Fruit fly (Drosophila melanogaster) S2 (cell line): ENCODE measurements around the gene CG4849.
A peak's percentile ranks its signal among the peaks of the same experiment; 100 is the strongest.
"Not testable (repeated sequence)": the region's sequence is repeated elsewhere in the genome, so short reads cannot be mapped to it uniquely, and the experiment has no call there.

Experiments
- CG8478 ChIP-seq: fragments of >200 bp; optimal IDR thresholded peaks from 2 replicates; lab custom pipeline; 2018
- CTCF ChIP-seq, 2 experiments: fragments of >200 bp; optimal IDR thresholded peaks; 2 replicates each; lab custom pipeline; 2018

Gene CG4849

DNA sequence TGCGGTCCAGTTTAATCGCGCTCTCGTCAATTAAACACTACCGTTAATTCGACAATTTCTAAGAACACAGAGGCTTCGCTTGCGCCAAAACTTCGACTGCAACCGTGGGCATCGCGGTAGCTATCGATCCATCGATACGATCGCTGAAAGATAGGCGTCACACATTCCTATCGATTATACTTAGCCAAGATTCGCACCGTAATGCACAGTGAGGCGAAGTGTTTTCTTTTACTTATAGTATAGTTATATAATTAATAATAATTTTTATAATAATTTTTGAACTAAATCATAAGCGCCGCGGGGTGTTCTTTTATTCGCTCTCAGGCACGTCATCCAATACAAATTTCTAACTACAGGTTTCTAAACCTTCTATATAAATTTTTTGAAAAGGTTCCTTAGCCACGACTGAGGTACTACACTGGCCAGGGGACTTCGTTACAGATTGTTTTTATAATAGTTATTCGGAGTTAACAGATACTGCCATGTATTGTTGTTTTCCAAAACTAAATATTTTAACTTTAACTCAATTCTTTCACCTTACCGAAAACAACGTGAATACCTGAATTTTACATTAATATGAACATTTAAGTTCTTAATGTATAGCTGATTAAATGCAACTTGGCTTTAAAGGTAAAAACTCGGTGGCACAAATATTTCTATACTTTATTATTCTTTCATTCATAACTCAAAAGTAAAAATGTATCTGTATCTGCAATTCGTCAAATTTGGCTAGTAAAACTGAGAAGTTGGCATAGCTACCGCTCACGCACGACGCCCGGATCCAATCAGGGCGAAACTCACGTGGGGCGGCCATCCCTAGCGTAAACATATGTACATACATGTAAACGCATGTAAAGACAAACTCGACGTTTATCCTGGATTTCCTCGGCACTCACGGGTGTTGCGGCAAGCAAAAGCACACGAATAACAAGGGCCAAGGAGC, 25.2 kb upstream of the CG4849 start, which contains the start of the genes NSD and BOD1:
Gene NSD (minus strand): TSS at position 102 of the 943 bp plus-strand sequence.
Gene BOD1 (plus strand): TSS at position 494 of the 943 bp plus-strand sequence.
- no peak for TF ChIP-seq CTCF (optimal IDR thresholded peaks at IDR 0.05; lab: Kevin White, UChicago)
- TF ChIP-seq CG8478 (lab: Kevin White, UChicago): no peak

- TF ChIP-seq CG8478 (lab: Kevin White, UChicago) (no peak), CTCF (optimal IDR thresholded peaks at IDR 0.05; lab: Kevin White, UChicago) (no peak)
Measured at dm6 chr3R:27945398-27945797, 17.8 kb upstream of the CG4849 start.

dm6 chr3R:27946555-27947204, 16.5 kb upstream of the CG4849 start:
- no peak for TF ChIP-seq CTCF (optimal IDR thresholded peaks at IDR 0.05; lab: Kevin White, UChicago)
- no peak for TF ChIP-seq CG8478 (lab: Kevin White, UChicago)

DNA sequence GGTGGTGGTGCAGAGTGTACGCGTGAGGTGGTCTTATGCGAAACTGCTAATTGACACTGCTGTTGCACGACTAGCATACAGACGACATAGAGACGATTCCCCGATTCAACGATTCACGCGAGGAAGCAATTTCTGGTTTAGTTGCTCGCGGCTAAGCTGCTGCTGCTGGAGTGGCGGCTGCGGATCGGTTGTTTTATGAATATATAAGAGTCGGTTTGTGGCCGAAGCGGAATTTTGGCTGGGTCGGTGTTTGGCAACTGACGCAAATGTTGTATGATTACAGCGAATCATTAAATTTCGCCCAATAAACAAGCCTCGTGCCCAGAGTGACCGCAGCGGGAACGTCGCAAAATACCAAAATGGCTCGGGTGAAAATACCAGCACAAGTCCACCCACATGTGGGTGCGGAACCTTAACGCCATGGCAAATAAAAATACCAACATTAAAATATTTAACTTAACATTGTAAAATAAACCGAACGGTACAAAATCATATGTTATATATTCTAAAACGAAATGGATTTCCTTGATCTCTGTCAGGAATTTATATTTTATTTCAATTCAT, 15.5 kb upstream of the CG4849 start, which contains the start of gene mfrn:
Gene mfrn (minus strand): TSS at position 340 of the 564 bp plus-strand sequence.
- TF ChIP-seq CTCF (optimal IDR thresholded peaks at IDR 0.05; lab: Kevin White, UChicago) (peak in 1 of 2 experiments; percentile 18), CG8478 (lab: Kevin White, UChicago) (no peak)

dm6 chr3R:27948421-27948906, 14.8 kb upstream of the CG4849 start, which contains the start of gene Gp93:
TSS of gene Gp93 (plus strand) at chr3R:27948711.
- TF ChIP-seq CG8478 (lab: Kevin White, UChicago): no peak
- no peak for TF ChIP-seq CTCF (optimal IDR thresholded peaks at IDR 0.05; lab: Kevin White, UChicago)

DNA sequence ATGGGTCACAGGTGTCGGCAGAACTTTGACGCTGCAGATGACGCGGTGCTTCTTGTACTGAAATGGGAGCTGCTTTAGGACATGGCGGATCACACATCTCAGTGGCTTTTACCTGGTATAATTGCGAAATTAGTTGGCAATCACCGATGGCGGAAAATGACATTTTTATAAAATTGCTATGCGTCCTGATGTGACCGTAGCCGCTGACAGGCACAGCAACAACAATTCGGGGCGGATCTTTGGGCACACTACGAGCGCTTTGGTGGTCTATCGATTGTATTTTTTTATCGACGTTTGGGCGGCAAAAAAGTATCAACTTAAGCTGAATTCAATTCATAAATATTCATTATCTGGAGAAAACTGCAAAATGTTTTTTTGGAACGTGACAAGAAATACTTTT, 9.3 kb upstream of the CG4849 start, which contains the start of gene CG4951:
Gene CG4951 (minus strand): TSS at position 223 of the 400 bp plus-strand sequence.
- TF ChIP-seq CG8478 (lab: Kevin White, UChicago): no peak
- no peak for TF ChIP-seq CTCF (optimal IDR thresholded peaks at IDR 0.05; lab: Kevin White, UChicago)

- TF ChIP-seq CG8478 (lab: Kevin White, UChicago) (no peak), CTCF (optimal IDR thresholded peaks at IDR 0.05; lab: Kevin White, UChicago) (no peak)
Measured at dm6 chr3R:27954533-27954932, 8.7 kb upstream of the CG4849 start, which contains the start of gene Nep7. TSS of gene Nep7 (plus strand) at chr3R:27954917.

- TF ChIP-seq CTCF (optimal IDR thresholded peaks at IDR 0.05; lab: Kevin White, UChicago): no peak
- TF ChIP-seq CG8478 (lab: Kevin White, UChicago): no peak
Measured at dm6 chr3R:27957967-27958366, 5.2 kb upstream of the CG4849 start.

DNA sequence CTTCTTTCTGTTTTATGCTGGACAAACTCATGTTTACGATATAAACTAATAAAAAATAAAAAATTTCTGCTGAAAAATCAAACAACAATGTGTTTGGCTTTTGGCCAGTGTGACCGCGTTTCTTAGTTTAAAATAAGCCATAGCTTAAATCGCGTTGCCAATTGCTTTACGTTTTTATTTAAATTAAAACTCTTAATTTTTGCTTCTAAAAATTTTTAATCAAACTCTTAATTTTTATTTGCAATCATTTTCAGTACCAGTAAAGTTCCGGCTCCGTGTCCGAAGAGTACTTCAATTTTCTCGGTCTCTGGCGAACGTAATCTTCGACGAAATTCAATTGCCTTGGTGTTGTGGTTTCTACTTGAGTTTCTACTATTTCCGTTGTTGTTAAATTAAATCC, 4.1 kb upstream of the CG4849 start, which contains the start of the genes CG42487 and CG4884:
Gene CG42487 (minus strand): TSS at position 101 of the 400 bp plus-strand sequence.
Gene CG4884 (minus strand): TSS at position 101 of the 400 bp plus-strand sequence.
- TF ChIP-seq CG8478 (lab: Kevin White, UChicago); CTCF (optimal IDR thresholded peaks at IDR 0.05; lab: Kevin White, UChicago): not testable (repeated sequence)

- TF ChIP-seq CG8478 (lab: Kevin White, UChicago); CTCF (optimal IDR thresholded peaks at IDR 0.05; lab: Kevin White, UChicago): not testable (repeated sequence)
Measured at dm6 chr3R:27960473-27960872, 2.7 kb upstream of the CG4849 start, which contains the start of gene CG31253. TSS of gene CG31253 (minus strand) at chr3R:27960573.

DNA sequence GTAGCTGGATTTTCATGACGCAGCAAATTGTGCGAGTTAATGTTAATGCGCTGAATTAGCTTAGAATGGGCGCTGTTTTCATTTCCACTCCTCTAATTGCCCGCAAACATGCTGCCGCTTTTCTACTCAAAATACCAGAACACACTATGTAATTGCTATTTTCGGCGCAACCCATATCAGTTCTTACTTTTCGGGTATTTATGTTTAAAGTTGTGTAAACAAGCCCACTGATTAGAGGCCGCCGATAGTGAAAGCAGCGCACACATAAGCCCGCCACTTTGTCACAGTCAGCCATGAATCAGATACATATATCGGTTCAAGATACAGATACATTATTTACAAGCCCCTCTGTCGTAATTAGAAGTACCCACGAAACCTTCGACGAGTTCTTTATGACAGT, 23.6 kb downstream of the CG4849 start:
- TF ChIP-seq CG8478 (lab: Kevin White, UChicago) (no peak), CTCF (optimal IDR thresholded peaks at IDR 0.05; lab: Kevin White, UChicago) (no peak)

dm6 chr3R:27987329-27987728, 24.1 kb downstream of the CG4849 start:
- TF ChIP-seq CG8478 (lab: Kevin White, UChicago): no peak
- TF ChIP-seq CTCF (optimal IDR thresholded peaks at IDR 0.05; lab: Kevin White, UChicago): no peak

DNA sequence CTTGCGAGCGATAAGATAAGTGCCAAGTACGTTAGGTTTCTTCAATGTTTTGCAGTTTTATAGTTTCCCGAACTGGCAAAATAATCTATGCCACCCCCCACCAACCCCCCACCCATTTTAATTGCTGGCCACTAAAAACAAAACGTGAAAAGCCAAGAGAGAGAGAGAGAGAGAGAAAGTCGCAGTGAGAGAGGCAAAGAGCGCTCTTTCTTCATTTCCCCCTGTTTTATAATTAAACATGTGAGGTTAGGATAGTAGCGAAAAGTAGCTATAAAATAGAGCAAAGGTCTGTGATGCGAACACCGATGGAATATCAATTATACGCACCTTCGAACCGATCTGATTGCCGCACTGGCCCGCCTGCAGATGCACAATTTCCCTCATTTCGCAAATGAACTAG, 24.6 kb downstream of the CG4849 start:
- no peak for TF ChIP-seq CTCF (optimal IDR thresholded peaks at IDR 0.05; lab: Kevin White, UChicago)
- TF ChIP-seq CG8478 (lab: Kevin White, UChicago): no peak

- TF ChIP-seq CG8478 (lab: Kevin White, UChicago): no peak
- no peak for TF ChIP-seq CTCF (optimal IDR thresholded peaks at IDR 0.05; lab: Kevin White, UChicago)
Measured at dm6 chr3R:27988189-27988588, 25.0 kb downstream of the CG4849 start, which contains the start of gene betaTub97EF. TSS of gene betaTub97EF (minus strand) at chr3R:27988384.
